Worm (Caenorhabditis elegans) whole organism, young adult: Measurements from ENCODE around the gene rpl-22.

Experiments
- Y67H2A.10 ChIP-seq: fragments of 200-800 bp; sonication (Bioruptor generic); conservative IDR thresholded peaks from 2 replicates; pipeline ENCODE4 v1.3.6; 2022; ENCODE audit warnings: missing genetic modification reagents, missing genetic modification characterization, missing compliant biosample characterization
- Y95B8A.8 ChIP-seq: fragments of 200-800 bp; sonication (Bioruptor generic); IDR thresholded peaks from 2 replicates; pipeline ENCODE4 v1.3.6; 2022; ENCODE audit warnings: missing genetic modification reagents, missing genetic modification characterization, missing compliant biosample characterization
- ZK185.1 ChIP-seq: sonication (generic microtip); optimal IDR thresholded peaks from 2 replicates; lab custom pipeline; 2016; ENCODE audit warnings: mild to moderate bottlenecking, missing genetic modification characterization, missing compliant biosample characterization; ENCODE audit not compliant: poor library complexity, severe bottlenecking
- ama-1 ChIP-seq, 3 experiments: fragments of 150-350 bp in 1 of 3; sonication (generic microtip) in 2 of 3; optimal IDR thresholded peaks; 2 replicates each; lab custom pipeline; 2014 to 2018; ENCODE audit warnings: missing biosample characterization in 2 of 3, missing genetic modification characterization in 2 of 3, missing genetic modification reagents in 2 of 3
- aptf-2 ChIP-seq: fragments of 200-800 bp; sonication (Bioruptor generic); conservative IDR thresholded peaks from 2 replicates; pipeline ENCODE4 v1.3.6; 2022; ENCODE audit warnings: missing genetic modification reagents, missing genetic modification characterization, missing compliant biosample characterization
- efl-1 ChIP-seq: fragments of 150-350 bp; optimal IDR thresholded peaks from 2 replicates; lab custom pipeline; 2014; ENCODE audit warnings: missing biosample characterization, missing genetic modification reagents, missing genetic modification characterization
- ets-4 ChIP-seq: fragments of 200-800 bp; sonication (Bioruptor generic); optimal IDR thresholded peaks from 2 replicates; lab custom pipeline; 2018; ENCODE audit warnings: mild to moderate bottlenecking, missing genetic modification characterization, missing compliant biosample characterization
- madf-8 ChIP-seq: fragments of 200-800 bp; sonication (Bioruptor generic); conservative IDR thresholded peaks from 2 replicates; pipeline ENCODE4 v1.3.6; 2022; ENCODE audit warnings: missing genetic modification reagents, missing genetic modification characterization, missing compliant biosample characterization
- nhr-27 ChIP-seq: fragments of 200-800 bp; sonication (Bioruptor generic); optimal IDR thresholded peaks from 2 replicates; lab custom pipeline; 2018; ENCODE audit warnings: mild to moderate bottlenecking, missing genetic modification characterization, moderate library complexity, missing compliant biosample characterization
- pha-4 ChIP-seq: fragments of 150-350 bp; sonication (generic microtip); optimal IDR thresholded peaks from 2 replicates; lab custom pipeline; 2014; ENCODE audit warnings: missing biosample characterization, missing genetic modification reagents, missing genetic modification characterization
- sdz-38 ChIP-seq: sonication (generic microtip); optimal IDR thresholded peaks from 2 replicates; lab custom pipeline; 2016; ENCODE audit warnings: missing genotype, missing genetic modification characterization, missing compliant biosample characterization
- snpc-3.4 ChIP-seq: sonication (generic microtip); optimal IDR thresholded peaks from 2 replicates; lab custom pipeline; 2017; ENCODE audit warnings: missing genetic modification characterization, mild to moderate bottlenecking, missing compliant biosample characterization, antibody characterized with exemption, moderate library complexity, missing genotype, missing genetic modification reagents
- ztf-6 ChIP-seq: fragments of 200-800 bp; sonication (Bioruptor generic); IDR thresholded peaks from 2 replicates; pipeline ENCODE4 v1.3.6; 2022; ENCODE audit warnings: missing genetic modification reagents, missing genetic modification characterization, missing compliant biosample characterization

DNA sequence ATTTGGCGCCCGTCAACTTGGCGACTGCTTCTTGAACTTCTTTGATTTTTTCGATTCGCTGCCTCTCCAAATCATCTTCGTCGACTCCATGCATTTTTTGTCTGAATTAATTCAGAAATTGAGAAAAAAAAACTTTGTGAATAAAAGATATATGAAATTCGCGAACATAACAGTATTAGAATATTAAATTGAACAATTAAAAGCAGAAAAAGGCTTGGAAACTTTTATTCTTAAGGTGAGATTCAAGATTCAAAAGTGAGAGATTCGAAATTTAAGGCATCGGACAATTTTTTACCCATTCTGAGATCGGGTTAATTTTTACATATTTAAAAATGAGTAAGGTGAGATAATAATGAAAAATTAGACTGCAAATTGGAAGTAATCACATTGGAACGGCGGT lies 21.5 kb upstream of the rpl-22 start, which contains the start of gene F33G12.3:
- no peak for TF ChIP-seq ama-1 (optimal IDR thresholded peaks at IDR 0.05; lab: Kevin White, UChicago)
- TF ChIP-seq ama-1 (GFP tag; optimal IDR thresholded peaks at IDR 0.05; lab: Kevin White, UChicago), result no peak
- no peak for TF ChIP-seq ztf-6 (GFP tag; lab: Robert Waterston, UW)
- TF ChIP-seq snpc-3.4 (tag; lab: Kevin White, UChicago), result no peak
- TF ChIP-seq madf-8 (GFP tag; lab: Robert Waterston, UW), result no peak
- TF ChIP-seq aptf-2, result no peak
- TF ChIP-seq Y67H2A.10 (GFP tag; lab: Robert Waterston, UW), result no peak
- TF ChIP-seq ets-4, result no peak
- no peak for TF ChIP-seq nhr-27 (tag; lab: Kevin White, UChicago)
- no peak for TF ChIP-seq sdz-38 (tag; lab: Kevin White, UChicago)
- TF ChIP-seq efl-1, result no peak
- TF ChIP-seq ZK185.1 (tag; lab: Kevin White, UChicago), result no peak
- TF ChIP-seq pha-4, result no peak
- no peak for TF ChIP-seq Y95B8A.8
